Worm (Caenorhabditis elegans) whole organism, L4 larva: ENCODE measurements around the gene paic-1.

Source experiments
- D1046.2 ChIP-seq: fragments of 200-800 bp; sonication (Bioruptor generic); IDR thresholded peaks from 2 replicates; pipeline ENCODE4 v1.3.6; 2022; ENCODE audit warnings: missing genetic modification characterization, missing compliant biosample characterization
- Y105C5A.15 ChIP-seq: fragments of 200-800 bp; sonication (Bioruptor generic); IDR thresholded peaks from 2 replicates; pipeline ENCODE4 v1.3.6; 2022; ENCODE audit warnings: missing genetic modification characterization, missing compliant biosample characterization
- Y5F2A.4 ChIP-seq: fragments of 200-800 bp; sonication (Bioruptor generic); optimal IDR thresholded peaks from 2 replicates; lab custom pipeline; 2018; ENCODE audit warnings: mild to moderate bottlenecking, missing genetic modification characterization, missing compliant biosample characterization
- aly-2 ChIP-seq: sonication (generic microtip); optimal IDR thresholded peaks from 2 replicates; lab custom pipeline; 2018; ENCODE audit warnings: missing biosample characterization, missing genetic modification characterization
- ces-1 ChIP-seq: fragments of 150-350 bp; sonication (generic microtip); optimal IDR thresholded peaks from 4 replicates; lab custom pipeline; 2014; ENCODE audit warnings: missing biosample characterization, missing genetic modification reagents, missing genetic modification characterization
- ctbp-1 ChIP-seq: fragments of 200-800 bp; sonication (Bioruptor generic); IDR thresholded peaks from 2 replicates; pipeline ENCODE4 v1.3.6; 2022; ENCODE audit warnings: missing genetic modification reagents, missing genetic modification characterization, missing compliant biosample characterization
- dmd-6 ChIP-seq: fragments of 200-800 bp; sonication (Bioruptor generic); IDR thresholded peaks from 2 replicates; pipeline ENCODE4 v1.3.6; 2022; ENCODE audit warnings: missing genetic modification reagents, missing genetic modification characterization, missing compliant biosample characterization
- dmd-8 ChIP-seq: fragments of 200-800 bp; sonication (Bioruptor generic); IDR thresholded peaks from 2 replicates; pipeline ENCODE4 v1.3.6; 2022; ENCODE audit warnings: missing genetic modification characterization, missing compliant biosample characterization
- dmd-9 ChIP-seq: fragments of 200-800 bp; sonication (Bioruptor generic); IDR thresholded peaks from 2 replicates; pipeline ENCODE4 v1.3.6; 2022; ENCODE audit warnings: missing genetic modification reagents, missing genetic modification characterization, missing compliant biosample characterization
- dpl-1 ChIP-seq: fragments of 150-350 bp; optimal IDR thresholded peaks from 2 replicates; lab custom pipeline; 2014; ENCODE audit warnings: missing biosample characterization, missing genetic modification reagents, missing genetic modification characterization
- egl-27 ChIP-seq: sonication (generic microtip); optimal IDR thresholded peaks from 3 replicates; lab custom pipeline; 2017; ENCODE audit warnings: missing biosample characterization, missing genetic modification reagents, missing genetic modification characterization
- gei-8 ChIP-seq: fragments of 200-800 bp; sonication (Bioruptor generic); optimal IDR thresholded peaks from 2 replicates; lab custom pipeline; 2018; ENCODE audit warnings: mild to moderate bottlenecking, missing genetic modification characterization, missing compliant biosample characterization
- hlh-30 ChIP-seq: sonication (generic microtip); optimal IDR thresholded peaks from 2 replicates; lab custom pipeline; 2017; ENCODE audit warnings: antibody characterized with exemption, mild to moderate bottlenecking, missing genetic modification characterization, missing compliant biosample characterization; ENCODE audit not compliant: insufficient read depth
- lim-7 ChIP-seq: fragments of 200-800 bp; sonication (Bioruptor generic); IDR thresholded peaks from 2 replicates; pipeline ENCODE4 v1.3.6; 2022; ENCODE audit warnings: missing genetic modification characterization, missing compliant biosample characterization
- lin-13 ChIP-seq: fragments of 150-350 bp; optimal IDR thresholded peaks from 2 replicates; lab custom pipeline; 2014; ENCODE audit warnings: missing biosample characterization, missing genetic modification reagents, missing genetic modification characterization
- lin-38 ChIP-seq: fragments of 200-800 bp; sonication (Bioruptor generic); IDR thresholded peaks from 2 replicates; pipeline ENCODE4 v1.3.6; 2022; ENCODE audit warnings: missing genetic modification reagents, missing genetic modification characterization, missing compliant biosample characterization
- mdt-29 ChIP-seq: fragments of 200-800 bp; sonication (Bioruptor generic); IDR thresholded peaks from 2 replicates; pipeline ENCODE4 v1.3.6; 2022; ENCODE audit warnings: missing genetic modification reagents, missing genetic modification characterization, missing compliant biosample characterization
- mes-2 ChIP-seq: sonication (generic microtip); optimal IDR thresholded peaks from 2 replicates; lab custom pipeline; 2016; ENCODE audit warnings: missing genotype, mild to moderate bottlenecking, missing genetic modification characterization, missing compliant biosample characterization; ENCODE audit not compliant: poor library complexity, severe bottlenecking
- mxl-2 ChIP-seq: fragments of 200-800 bp; sonication (Bioruptor generic); conservative IDR thresholded peaks from 2 replicates; pipeline ENCODE4 v1.3.6; 2022; ENCODE audit warnings: missing genetic modification reagents, missing genetic modification characterization, missing compliant biosample characterization
- mxl-3 ChIP-seq: fragments of 200-800 bp; sonication (Bioruptor generic); optimal IDR thresholded peaks from 2 replicates; lab custom pipeline; 2018; ENCODE audit warnings: mild to moderate bottlenecking, missing genetic modification characterization, missing compliant biosample characterization
- nhr-102 ChIP-seq: sonication (generic microtip); optimal IDR thresholded peaks from 2 replicates; lab custom pipeline; 2016; ENCODE audit warnings: mild to moderate bottlenecking, missing genetic modification characterization, moderate library complexity, missing compliant biosample characterization
- nhr-25 ChIP-seq: sonication (generic microtip); optimal IDR thresholded peaks from 2 replicates; lab custom pipeline; 2017; ENCODE audit warnings: missing genetic modification characterization, mild to moderate bottlenecking, missing compliant biosample characterization, antibody characterized with exemption, moderate library complexity, borderline replicate concordance; ENCODE audit not compliant: insufficient read depth
- nhr-28 ChIP-seq: fragments of 150-350 bp; optimal IDR thresholded peaks from 2 replicates; lab custom pipeline; 2014; ENCODE audit warnings: missing biosample characterization, missing genetic modification characterization
- nhr-42 ChIP-seq: fragments of 200-800 bp; sonication (Bioruptor generic); IDR thresholded peaks from 2 replicates; pipeline ENCODE4 v1.3.6; 2022; ENCODE audit warnings: missing genetic modification characterization, missing compliant biosample characterization
- rbr-2 ChIP-seq: sonication (generic microtip); optimal IDR thresholded peaks from 2 replicates; lab custom pipeline; 2016; ENCODE audit warnings: missing genotype, missing genetic modification characterization, missing compliant biosample characterization
- set-16 ChIP-seq: fragments of 200-800 bp; sonication (Bioruptor generic); IDR thresholded peaks from 2 replicates; pipeline ENCODE4 v1.3.6; 2022; ENCODE audit warnings: missing genetic modification reagents, missing genetic modification characterization, missing compliant biosample characterization
- spr-1 ChIP-seq: sonication (generic microtip); optimal IDR thresholded peaks from 2 replicates; lab custom pipeline; 2016; ENCODE audit warnings: mild to moderate bottlenecking, missing genetic modification characterization, missing compliant biosample characterization
- spr-3 ChIP-seq: fragments of 200-800 bp; sonication (Bioruptor generic); optimal IDR thresholded peaks from 2 replicates; lab custom pipeline; 2018; ENCODE audit warnings: mild to moderate bottlenecking, missing genetic modification characterization, missing compliant biosample characterization
- unc-62 ChIP-seq, 3 experiments: fragments of 150-350 bp in 1 of 3; sonication (generic microtip); optimal IDR thresholded peaks in 2 of 3; peaks in 1 of 3; 1 replicate in 1 of 3; 2 replicates in 2 of 3; lab custom pipeline; 2014 to 2017; ENCODE audit warnings: missing biosample characterization in 3 of 3, missing genetic modification characterization in 3 of 3, missing genetic modification reagents in 3 of 3, missing genotype in 1 of 3
- vab-7 ChIP-seq: fragments of 200-800 bp; sonication (Bioruptor generic); IDR thresholded peaks from 2 replicates; pipeline ENCODE4 v1.3.6; 2022; ENCODE audit warnings: missing genetic modification reagents, missing genetic modification characterization, missing compliant biosample characterization
- zag-1 ChIP-seq: fragments of 150-350 bp; optimal IDR thresholded peaks from 2 replicates; lab custom pipeline; 2014; ENCODE audit warnings: missing biosample characterization, missing genetic modification characterization
- ztf-11 ChIP-seq: fragments of 150-350 bp; optimal IDR thresholded peaks from 2 replicates; lab custom pipeline; 2014; ENCODE audit warnings: missing biosample characterization, missing genetic modification characterization

paic-1 gene

DNA sequence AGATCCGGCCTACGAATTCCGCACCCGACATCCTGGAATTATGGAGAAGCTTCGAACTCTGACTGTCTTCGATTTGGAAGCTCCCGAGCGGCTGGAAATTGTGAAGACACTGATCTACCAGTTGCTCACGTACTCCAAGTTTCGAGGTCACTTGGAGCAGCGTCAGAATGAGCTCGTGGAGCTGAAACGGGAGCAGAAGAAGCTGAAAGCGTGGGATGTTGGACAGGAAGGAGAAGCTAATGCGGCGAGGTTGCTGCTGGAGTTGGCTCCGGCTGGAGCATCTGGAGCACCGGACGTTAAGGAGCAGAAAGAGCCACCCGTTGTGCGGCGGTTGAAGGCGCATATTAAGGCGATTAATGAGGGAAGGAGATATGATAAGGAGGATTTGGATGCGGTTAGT lies 28.0 kb downstream of the paic-1 start:
- TF ChIP-seq spr-3 (GFP tag; lab: Kevin White, UChicago) (no peak), D1046.2 (GFP tag; lab: Robert Waterston, UW) (no peak), lin-13 (no peak), nhr-102 (tag; lab: Kevin White, UChicago) (no peak), rbr-2 (tag; lab: Kevin White, UChicago) (no peak), Y5F2A.4 (GFP tag; lab: Kevin White, UChicago) (no peak), nhr-28 (tag; lab: Kevin White, UChicago) (no peak), hlh-30 (no peak), spr-1 (tag; lab: Kevin White, UChicago) (no peak), unc-62 (GFP tag; optimal IDR thresholded peaks at IDR 0.05 in 1 of 2; lab: Kevin White, UChicago) (peak in 1 of 2 experiments; percentile 2), unc-62 (tag; optimal IDR thresholded peaks at IDR 0.05; lab: Kevin White, UChicago) (no peak), Y105C5A.15 (GFP tag; lab: Robert Waterston, UW) (no peak), lin-38 (GFP tag; lab: Robert Waterston, UW) (no peak), dpl-1 (GFP tag; lab: Kevin White, UChicago) (no peak), ctbp-1 (GFP tag; lab: Robert Waterston, UW) (no peak), mes-2 (tag; lab: Kevin White, UChicago) (no peak), set-16 (GFP tag; lab: Robert Waterston, UW) (peak; percentile 81), egl-27 (tag; lab: Kevin White, UChicago) (no peak)

ce11 chrII:4341484-4341883 lies 30.8 kb downstream of the paic-1 start:
- TF ChIP-seq dmd-9 (GFP tag; lab: Robert Waterston, UW) = no peak

ce11 chrII:4339882-4340281 lies 32.4 kb downstream of the paic-1 start, which contains the start of gene athp-2:
TSS of gene athp-2 (plus strand) at chrII:4340182.
- no peak for TF ChIP-seq egl-27 (tag; lab: Kevin White, UChicago)
- TF ChIP-seq nhr-25 (tag; lab: Kevin White, UChicago) = no peak
- no peak for TF ChIP-seq ztf-11 (tag; lab: Kevin White, UChicago)
- TF ChIP-seq vab-7 (GFP tag; lab: Robert Waterston, UW) = no peak
- no peak for TF ChIP-seq lim-7 (GFP tag; lab: Robert Waterston, UW)
- no peak for TF ChIP-seq set-16 (GFP tag; lab: Robert Waterston, UW)
- TF ChIP-seq nhr-42 = no peak
- TF ChIP-seq zag-1 (tag; lab: Kevin White, UChicago) = no peak
- no peak for TF ChIP-seq mdt-29 (GFP tag; lab: Robert Waterston, UW)
- TF ChIP-seq aly-2 (tag; lab: Kevin White, UChicago) = no peak
- no peak for TF ChIP-seq mxl-3 (GFP tag; lab: Kevin White, UChicago)
- no peak for TF ChIP-seq ces-1 (GFP tag; lab: Kevin White, UChicago)
- no peak for TF ChIP-seq dmd-8 (GFP tag; lab: Robert Waterston, UW)

DNA sequence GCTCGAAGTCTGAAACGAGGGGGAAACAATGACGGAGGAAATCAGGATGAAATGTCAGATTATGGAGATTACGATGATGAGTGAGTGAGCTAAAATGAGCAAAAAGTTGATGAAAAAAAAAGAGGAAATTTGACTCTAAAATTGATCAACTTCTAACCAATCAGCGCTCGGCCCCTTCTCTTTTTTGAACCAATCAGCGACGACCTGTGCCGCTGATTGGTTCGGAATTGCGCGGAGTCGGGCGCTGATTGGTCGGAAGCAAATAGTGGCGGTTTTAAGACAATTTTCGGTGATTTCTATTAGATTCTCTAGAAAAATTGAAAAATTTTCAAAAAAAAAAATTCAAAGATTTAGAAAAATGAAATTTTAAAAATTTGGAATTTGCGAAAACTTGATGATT lies 34.6 kb downstream of the paic-1 start:
- no peak for TF ChIP-seq gei-8 (GFP tag; lab: Kevin White, UChicago)

- TF ChIP-seq mxl-2 (GFP tag; lab: Robert Waterston, UW) (no peak), dmd-6 (0 out of 2 replicates have a peak, but pooled peaks have one; percentile 2)
Measured at ce11 chrII:4334448-4334847, 37.9 kb downstream of the paic-1 start, which contains the start of gene madf-3. TSS of gene madf-3 (plus strand) at chrII:4334748.
